Fruit fly (Drosophila melanogaster) whole organism, embryonic: ENCODE results near the gene Ciz1.
A peak's percentile ranks its signal among the peaks of the same experiment; 100 is the strongest.

Source experiments
- Abd-B ChIP-seq: fragments of 200-800 bp; sonication (Bioruptor generic); optimal IDR thresholded peaks from 2 replicates; lab custom pipeline; 2018; ENCODE audit warnings: missing biosample characterization, mild to moderate bottlenecking, missing genetic modification characterization, moderate library complexity
- Aef1 ChIP-seq: fragments of 200-800 bp; sonication (Bioruptor generic); IDR thresholded peaks from 3 replicates; pipeline ENCODE4 v1.3.6; 2022; ENCODE audit warnings: missing biosample characterization, missing genetic modification characterization
- Awh ChIP-seq: fragments of 200-800 bp; sonication (Bioruptor generic); IDR thresholded peaks from 2 replicates; pipeline ENCODE4, ENCODE4 v1.3.6; 2022; ENCODE audit warnings: missing biosample characterization, missing genetic modification characterization
- B-H1 ChIP-seq: fragments of 200-800 bp; sonication (Bioruptor generic); IDR thresholded peaks from 3 replicates; pipeline ENCODE4 v1.3.6; 2022; ENCODE audit warnings: missing biosample characterization, missing genetic modification characterization
- B-H2 ChIP-seq: fragments of 200-800 bp; sonication (Bioruptor generic); optimal IDR thresholded peaks from 2 replicates; lab custom pipeline; 2018; ENCODE audit warnings: missing biosample characterization, mild to moderate bottlenecking, missing genetic modification characterization
- CG10209 ChIP-seq: fragments of 200-800 bp; sonication (Bioruptor generic); optimal IDR thresholded peaks from 3 replicates; lab custom pipeline; 2017; ENCODE audit warnings: missing biosample characterization, mild to moderate bottlenecking, missing genetic modification characterization, missing genetic modification reagents
- CG10267 ChIP-seq: fragments of 200-800 bp; sonication (Bioruptor generic); optimal IDR thresholded peaks from 2 replicates; lab custom pipeline; 2018; ENCODE audit warnings: missing biosample characterization, mild to moderate bottlenecking, missing genetic modification characterization, moderate library complexity
- CG10366 ChIP-seq: fragments of 200-800 bp; sonication (Bioruptor generic); IDR thresholded peaks from 2 replicates; pipeline ENCODE4 v1.3.6; 2022; ENCODE audit warnings: missing biosample characterization, missing genetic modification characterization
- CG14860 ChIP-seq: fragments of 200-800 bp; sonication (Bioruptor generic); IDR thresholded peaks from 3 replicates; pipeline ENCODE4 v1.3.6; 2022; ENCODE audit warnings: missing biosample characterization, missing genetic modification characterization; ENCODE audit not compliant: partially characterized antibody
- CG15073 ChIP-seq: fragments of 200-800 bp; sonication (Bioruptor generic); optimal IDR thresholded peaks from 2 replicates; lab custom pipeline; 2016; ENCODE audit warnings: missing biosample characterization, missing genetic modification characterization
- CG15269 ChIP-seq: fragments of 200-800 bp; sonication (Bioruptor generic); optimal IDR thresholded peaks from 2 replicates; lab custom pipeline; 2018; ENCODE audit warnings: missing biosample characterization, mild to moderate bottlenecking, missing genetic modification characterization, moderate library complexity
- CG17385 ChIP-seq: fragments of 200-800 bp; sonication (Bioruptor generic); optimal IDR thresholded peaks from 3 replicates; lab custom pipeline; 2018; ENCODE audit warnings: missing biosample characterization, mild to moderate bottlenecking, missing genetic modification characterization
- CG18011 ChIP-seq: fragments of 200-800 bp; sonication (Bioruptor generic); optimal IDR thresholded peaks from 2 replicates; lab custom pipeline; 2017; ENCODE audit warnings: missing biosample characterization, missing genetic modification characterization, mild to moderate bottlenecking, moderate library complexity, missing genotype
- CG2889 ChIP-seq: fragments of 200-800 bp; sonication (Bioruptor generic); IDR thresholded peaks from 3 replicates; pipeline ENCODE4 v1.3.6; 2022; ENCODE audit warnings: missing biosample characterization, missing genetic modification characterization
- CG30403 ChIP-seq: fragments of 200-800 bp; sonication (Bioruptor generic); optimal IDR thresholded peaks from 3 replicates; lab custom pipeline; 2016; ENCODE audit warnings: missing biosample characterization, missing genetic modification characterization
- CG3281 ChIP-seq: fragments of 200-800 bp; sonication (Bioruptor generic); optimal IDR thresholded peaks from 3 replicates; lab custom pipeline; 2017; ENCODE audit warnings: missing biosample characterization, mild to moderate bottlenecking, missing genetic modification characterization
- CG3726 ChIP-seq: fragments of 200-800 bp; sonication (Bioruptor generic); IDR thresholded peaks from 3 replicates; pipeline ENCODE4, ENCODE4 v1.3.6; 2022; ENCODE audit warnings: missing biosample characterization, missing genetic modification characterization
- CG3838 ChIP-seq: fragments of 200-800 bp; sonication (Bioruptor generic); optimal IDR thresholded peaks from 3 replicates; lab custom pipeline; 2016; ENCODE audit warnings: missing biosample characterization, missing genetic modification characterization
- CG4617 ChIP-seq: fragments of 200-800 bp; sonication (Bioruptor generic); optimal IDR thresholded peaks from 3 replicates; lab custom pipeline; 2016; ENCODE audit warnings: missing biosample characterization, missing genetic modification characterization, borderline replicate concordance
- CG7372 ChIP-seq: fragments of 200-800 bp; sonication (Bioruptor generic); IDR thresholded peaks from 2 replicates; pipeline ENCODE4 v1.3.6; 2022; ENCODE audit warnings: missing biosample characterization, missing genetic modification characterization
- CG8359 ChIP-seq: fragments of 200-800 bp; sonication (Bioruptor generic); optimal IDR thresholded peaks from 2 replicates; lab custom pipeline; 2017; ENCODE audit warnings: missing biosample characterization, mild to moderate bottlenecking, missing genetic modification characterization, borderline replicate concordance
- Dad ChIP-seq: fragments of 200-800 bp; sonication (Bioruptor generic); optimal IDR thresholded peaks from 3 replicates; lab custom pipeline; 2016; ENCODE audit warnings: missing biosample characterization, missing genetic modification characterization
- Elba2 ChIP-seq: fragments of 200-800 bp; sonication (Bioruptor generic); optimal IDR thresholded peaks from 3 replicates; lab custom pipeline; 2016; ENCODE audit warnings: missing biosample characterization, missing genetic modification characterization
- Fer3 ChIP-seq: fragments of 200-800 bp; sonication (Bioruptor generic); optimal IDR thresholded peaks from 2 replicates; lab custom pipeline; 2018; ENCODE audit warnings: missing biosample characterization, mild to moderate bottlenecking, missing genetic modification characterization, moderate library complexity
- GATAe ChIP-seq: fragments of 200-800 bp; sonication (Bioruptor generic); conservative IDR thresholded peaks from 2 replicates; pipeline ENCODE4 v1.3.6; 2022; ENCODE audit warnings: missing biosample characterization, missing genetic modification characterization
- HLH54F ChIP-seq: fragments of 200-800 bp; sonication (Bioruptor generic); optimal IDR thresholded peaks from 3 replicates; lab custom pipeline; 2016; ENCODE audit warnings: missing biosample characterization, missing genetic modification characterization
- HLHmδ ChIP-seq: fragments of 200-800 bp; sonication (Bioruptor generic); optimal IDR thresholded peaks from 2 replicates; lab custom pipeline; 2018; ENCODE audit warnings: missing biosample characterization, mild to moderate bottlenecking, missing genetic modification characterization, moderate library complexity
- Hmx ChIP-seq: fragments of 200-800 bp; sonication (Bioruptor generic); optimal IDR thresholded peaks from 2 replicates; lab custom pipeline; 2016; ENCODE audit warnings: missing biosample characterization, missing genetic modification characterization
- MESR4 ChIP-seq: fragments of 200-800 bp; sonication (Bioruptor generic); optimal IDR thresholded peaks from 2 replicates; lab custom pipeline; 2018; ENCODE audit warnings: missing biosample characterization, mild to moderate bottlenecking, missing genetic modification characterization, moderate library complexity
- MTF-1 ChIP-seq: fragments of 200-800 bp; sonication (Bioruptor generic); optimal IDR thresholded peaks from 2 replicates; lab custom pipeline; 2018; ENCODE audit warnings: missing biosample characterization, mild to moderate bottlenecking, missing genetic modification characterization, borderline replicate concordance
- NK7.1 ChIP-seq: fragments of 200-800 bp; sonication (Bioruptor generic); optimal IDR thresholded peaks from 3 replicates; lab custom pipeline; 2016; ENCODE audit warnings: missing biosample characterization, missing genetic modification characterization
- Neu2 ChIP-seq: fragments of 200-800 bp; sonication (Bioruptor generic); optimal IDR thresholded peaks from 3 replicates; lab custom pipeline; 2016; ENCODE audit warnings: missing biosample characterization, missing genetic modification characterization, borderline replicate concordance
- Nf-YB ChIP-seq: fragments of 200-800 bp; sonication (Bioruptor generic); optimal IDR thresholded peaks from 3 replicates; lab custom pipeline; 2019; ENCODE audit warnings: missing biosample characterization, mild to moderate bottlenecking, missing genetic modification characterization, moderate library complexity
- Oli ChIP-seq: fragments of 200-800 bp; sonication (Bioruptor generic); optimal IDR thresholded peaks from 2 replicates; lab custom pipeline; 2018; ENCODE audit warnings: missing biosample characterization, mild to moderate bottlenecking, missing genetic modification characterization, moderate library complexity
- Ravus ChIP-seq: fragments of 200-800 bp; sonication (Bioruptor generic); IDR thresholded peaks from 2 replicates; pipeline ENCODE4 v1.3.6; 2022; ENCODE audit warnings: missing biosample characterization, missing genetic modification characterization
- Rx ChIP-seq: fragments of 200-800 bp; sonication (Bioruptor generic); IDR thresholded peaks from 2 replicates; pipeline ENCODE4 v1.3.6; 2022; ENCODE audit warnings: missing biosample characterization, missing genetic modification characterization
- Sox100B ChIP-seq: fragments of 200-800 bp; sonication (Bioruptor generic); optimal IDR thresholded peaks from 3 replicates; lab custom pipeline; 2018; ENCODE audit warnings: missing biosample characterization, mild to moderate bottlenecking, missing genetic modification characterization
- Sry-δ ChIP-seq: fragments of 200-800 bp; sonication (Bioruptor generic); optimal IDR thresholded peaks from 2 replicates; lab custom pipeline; 2016; ENCODE audit warnings: missing biosample characterization, missing genetic modification characterization
- Tbp ChIP-seq: fragments of >200 bp; optimal IDR thresholded peaks from 2 replicates; lab custom pipeline; 2018; ENCODE audit warnings: missing biosample characterization, missing genetic modification characterization
- bab2 ChIP-seq: fragments of 200-800 bp; sonication (Bioruptor generic); optimal IDR thresholded peaks from 2 replicates; lab custom pipeline; 2016; ENCODE audit warnings: missing biosample characterization, missing genetic modification characterization
- dpn ChIP-seq, 2 experiments: fragments of 200-800 bp; sonication (Bioruptor generic); optimal IDR thresholded peaks; 3 replicates each; lab custom pipeline; 2016; ENCODE audit warnings: missing biosample characterization in 2 of 2, missing genetic modification characterization in 2 of 2
- en ChIP-seq: fragments of 200-800 bp; sonication (Bioruptor generic); optimal IDR thresholded peaks from 2 replicates; lab custom pipeline; 2016; ENCODE audit warnings: missing biosample characterization, missing genetic modification characterization
- hbn ChIP-seq: fragments of 200-800 bp; sonication (Bioruptor generic); IDR thresholded peaks from 2 replicates; pipeline ENCODE4 v1.3.6; 2022; ENCODE audit warnings: missing biosample characterization, missing genetic modification characterization; ENCODE audit not compliant: partially characterized antibody
- hkb ChIP-seq, 2 experiments: fragments of 200-800 bp in 1 of 2; fragments of >200 bp in 1 of 2; sonication (Bioruptor generic) in 1 of 2; IDR thresholded peaks in 1 of 2; optimal IDR thresholded peaks in 1 of 2; 2 replicates each; pipeline versions ENCODE4 v1.3.6 to Lab custom; 2017 to 2022; ENCODE audit warnings: missing biosample characterization in 1 of 2, missing genetic modification characterization in 1 of 2
- hth ChIP-seq: fragments of >200 bp; optimal IDR thresholded peaks from 2 replicates; lab custom pipeline; 2017; ENCODE audit warnings: inconsistent platforms
- lola ChIP-seq, 3 experiments: fragments of >200 bp in 2 of 3; fragments of 200-800 bp in 1 of 3; sonication (Bioruptor generic) in 1 of 3; optimal IDR thresholded peaks; 2 replicates each; lab custom pipeline; 2017 to 2019; ENCODE audit warnings: missing biosample characterization in 3 of 3, missing genetic modification characterization in 3 of 3, mild to moderate bottlenecking in 1 of 3, moderate library complexity in 1 of 3
- odd ChIP-seq: fragments of 200-800 bp; sonication (Bioruptor generic); optimal IDR thresholded peaks from 2 replicates; lab custom pipeline; 2017; ENCODE audit warnings: missing biosample characterization, mild to moderate bottlenecking, missing genetic modification characterization
- pnt ChIP-seq: fragments of 200-800 bp; sonication (Bioruptor generic); optimal IDR thresholded peaks from 3 replicates; lab custom pipeline; 2016; ENCODE audit warnings: missing biosample characterization, missing genetic modification characterization
- sens-2 ChIP-seq: fragments of 200-800 bp; sonication (Bioruptor generic); IDR thresholded peaks from 2 replicates; pipeline ENCODE4 v1.3.6; 2022; ENCODE audit warnings: missing biosample characterization, missing genetic modification characterization

Gene Ciz1

dm6 chr3L:9847420-9847977 is 16.9 kb upstream of the Ciz1 start (continued):
- no peak for TF ChIP-seq pnt (GFP tag; lab: Kevin White, UChicago)
- no peak for TF ChIP-seq CG3726 (GFP tag; lab: Robert Waterston, UW)
- TF ChIP-seq CG7372 (GFP tag; lab: Robert Waterston, UW): peak; percentile 53; the same call in 1 of the 2 replicates
- TF ChIP-seq hkb (optimal IDR thresholded peaks at IDR 0.05; lab: Kevin White, UChicago): no peak
- peak; percentile 53; the same call in 1 of the 2 replicates for TF ChIP-seq hkb (GFP tag; IDR thresholded peaks at IDR 0.05; lab: Robert Waterston, UW)
- TF ChIP-seq CG3281 (GFP tag; lab: Kevin White, UChicago): peak; percentile 67
- TF ChIP-seq CG3838 (GFP tag; lab: Kevin White, UChicago): no peak
- no peak for TF ChIP-seq CG8359
- TF ChIP-seq Elba2: no peak
- no peak for TF ChIP-seq Dad
- TF ChIP-seq NK7.1: peak; percentile 29
- peak; percentile 12 for TF ChIP-seq Nf-YB (GFP tag; lab: Kevin White, UChicago)
- no peak for TF ChIP-seq CG2889
- no peak for TF ChIP-seq lola (GFP tag; optimal IDR thresholded peaks at IDR 0.05; lab: Kevin White, UChicago)
- no peak for TF ChIP-seq Rx (GFP tag; lab: Robert Waterston, UW)
- peak; percentile 74 for TF ChIP-seq CG15269
- peak; percentile 38 for TF ChIP-seq HLH54F (GFP tag; lab: Kevin White, UChicago)
- TF ChIP-seq CG15073 (GFP tag; lab: Kevin White, UChicago): no peak
- TF ChIP-seq bab2: peak; percentile 54
- peak; percentile 21 for TF ChIP-seq B-H2 (GFP tag; lab: Kevin White, UChicago)
- TF ChIP-seq sens-2 (GFP tag; lab: Robert Waterston, UW): no peak
- no peak for TF ChIP-seq Hmx (GFP tag; lab: Kevin White, UChicago)
- TF ChIP-seq MTF-1 (GFP tag; lab: Kevin White, UChicago): no peak
- peak; percentile 21 for TF ChIP-seq CG18011 (GFP tag; lab: Kevin White, UChicago)
- no peak for TF ChIP-seq HLHmδ (GFP tag; lab: Kevin White, UChicago)
- TF ChIP-seq CG10209 (GFP tag; lab: Kevin White, UChicago): peak; percentile 46
- TF ChIP-seq CG30403 (GFP tag; lab: Kevin White, UChicago): peak; percentile 46
- TF ChIP-seq B-H1 (GFP tag; lab: Robert Waterston, UW): no peak; the same call in 2 of the 3 replicates
- TF ChIP-seq CG17385: peak; percentile 56
- TF ChIP-seq odd: no peak
- TF ChIP-seq Fer3 (tag; lab: Kevin White, UChicago): peak; percentile 73
- TF ChIP-seq Oli (tag; lab: Kevin White, UChicago): peak; percentile 36
- TF ChIP-seq MESR4 (GFP tag; lab: Kevin White, UChicago): no peak
- TF ChIP-seq CG10267 (tag; lab: Kevin White, UChicago): no peak
- peak; percentile 30 for TF ChIP-seq Sox100B (GFP tag; lab: Kevin White, UChicago)
- TF ChIP-seq hbn (GFP tag; lab: Robert Waterston, UW): no peak
- TF ChIP-seq hth (lab: Kevin White, UChicago): no peak
- no peak for TF ChIP-seq Neu2 (GFP tag; lab: Kevin White, UChicago)
- no peak for TF ChIP-seq en (GFP tag; lab: Kevin White, UChicago)
- TF ChIP-seq Sry-δ (GFP tag; lab: Kevin White, UChicago): peak; percentile 2
- no peak for TF ChIP-seq GATAe (GFP tag; lab: Robert Waterston, UW)
- peak; percentile 65 for TF ChIP-seq Abd-B (GFP tag; lab: Kevin White, UChicago)
- TF ChIP-seq CG4617 (GFP tag; lab: Kevin White, UChicago): no peak
- TF ChIP-seq Tbp (GFP tag; lab: Kevin White, UChicago): no peak
- 0 out of 2 replicates have a peak, but pooled peaks have one; percentile 16 for TF ChIP-seq Awh (GFP tag; lab: Robert Waterston, UW)
- TF ChIP-seq CG10366 (GFP tag; lab: Robert Waterston, UW): peak; percentile 61
- TF ChIP-seq CG14860: no peak
- peak; percentile 37; the same call in 1 of the 3 replicates for TF ChIP-seq Aef1 (GFP tag; lab: Robert Waterston, UW)
- TF ChIP-seq Ravus (GFP tag; lab: Robert Waterston, UW): peak; percentile 18
- TF ChIP-seq dpn (GFP tag; optimal IDR thresholded peaks at IDR 0.05; lab: Kevin White, UChicago): peak; percentile 48 to 52
